Fruit fly (Drosophila melanogaster): ENCODE measurements around the gene CG31106.
A peak's percentile ranks its signal among the peaks of the same experiment; 100 is the strongest.

Gene CG31106

DNA sequence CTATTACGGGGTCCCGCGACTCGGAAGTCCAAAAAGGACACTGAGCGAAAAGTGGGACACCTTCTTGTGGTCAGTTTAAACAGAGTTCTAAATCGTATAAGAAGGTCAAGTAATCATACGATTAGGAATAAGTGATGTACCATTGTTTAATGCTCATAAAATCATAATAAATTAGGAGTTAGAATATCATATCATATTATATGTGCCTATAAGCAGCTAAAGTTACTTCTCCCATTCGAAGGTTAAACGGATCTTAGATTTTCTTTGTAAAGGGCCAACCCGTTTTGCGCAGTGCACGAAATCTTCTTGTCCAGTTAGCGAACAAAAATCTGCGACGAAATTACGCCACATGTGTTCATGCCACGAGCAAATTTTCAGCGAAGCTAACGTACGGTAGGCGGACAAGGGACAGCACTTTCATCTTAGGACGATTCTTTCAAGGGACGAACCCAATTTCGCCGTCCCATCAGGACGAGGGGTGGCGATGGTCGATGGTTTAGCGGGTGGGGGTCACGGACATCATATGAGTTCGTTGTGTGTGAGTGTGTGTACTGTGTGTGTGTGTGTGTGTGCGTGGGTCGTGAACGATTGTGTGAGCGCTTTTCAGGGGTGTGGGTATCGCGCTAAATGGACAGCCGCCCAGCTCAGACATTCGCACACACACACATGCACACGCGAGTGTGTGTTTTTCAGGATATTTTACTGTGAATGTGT is 47.7 kb upstream of the CG31106 start:
- peak; percentile 31; the same call in 1 of the 2 replicates for TF ChIP-seq E2f1 (GFP tag; IDR thresholded peaks at IDR 0.05)
- TF ChIP-seq usp (GFP tag; optimal IDR thresholded peaks at IDR 0.05), result no peak
- no peak for TF ChIP-seq CG8281 (tag; optimal IDR thresholded peaks at IDR 0.05)
- TF ChIP-seq CG4617 (GFP tag; optimal IDR thresholded peaks at IDR 0.05; ENCODE audit: borderline replicate concordance), result no peak
- peak; percentile 13 for TF ChIP-seq CG17829 (tag; optimal IDR thresholded peaks at IDR 0.05)
- peak; percentile 67 for TF ChIP-seq row (GFP tag; IDR thresholded peaks at IDR 0.05)
- TF ChIP-seq ase (GFP tag; IDR thresholded peaks at IDR 0.05), result no peak; the same call in 2 of the 3 replicates
- peak in 1 of 2 experiments; percentile 48 for TF ChIP-seq bsh (GFP tag; optimal IDR thresholded peaks at IDR 0.05)
- peak; percentile 4 for TF ChIP-seq zfh2 (GFP tag; optimal IDR thresholded peaks at IDR 0.05)
- TF ChIP-seq Lim3 (GFP tag; IDR thresholded peaks at IDR 0.05), result no peak
- TF ChIP-seq NK7.1 (GFP tag; optimal IDR thresholded peaks at IDR 0.05), result no peak
- no peak for TF ChIP-seq gfzf (GFP tag; optimal IDR thresholded peaks at IDR 0.05)
- peak; percentile 55 for TF ChIP-seq abd-A (tag; optimal IDR thresholded peaks at IDR 0.05)
- peak; percentile 23 for TF ChIP-seq CG10209 (GFP tag; optimal IDR thresholded peaks at IDR 0.05)
- TF ChIP-seq hkb (optimal IDR thresholded peaks at IDR 0.05), result no peak
- TF ChIP-seq hkb (GFP tag; IDR thresholded peaks at IDR 0.05), result peak; percentile 37
- peak in 1 of 3 experiments; percentile 45 for TF ChIP-seq lola (GFP tag; optimal IDR thresholded peaks at IDR 0.05)
- peak; percentile 65 for TF ChIP-seq Ptx1 (GFP tag; IDR thresholded peaks at IDR 0.05)
- no peak for TF ChIP-seq CG2199 (GFP tag; IDR thresholded peaks at IDR 0.05)
- TF ChIP-seq chif (GFP tag; optimal IDR thresholded peaks at IDR 0.05), result no peak
- TF ChIP-seq esg (GFP tag; conservative IDR thresholded peaks at IDR 0.05), result peak; percentile 51
- TF ChIP-seq CG3847 (GFP tag; IDR thresholded peaks at IDR 0.05), result peak; percentile 42
- TF ChIP-seq Mrtf (GFP tag; IDR thresholded peaks at IDR 0.05), result no peak
- no peak for TF ChIP-seq CG17612 (GFP tag; IDR thresholded peaks at IDR 0.05)
- no peak for TF ChIP-seq CG2202 (tag; optimal IDR thresholded peaks at IDR 0.05)
- peak; percentile 32 for TF ChIP-seq CG6813 (GFP tag; optimal IDR thresholded peaks at IDR 0.05)
- peak; percentile 48 for TF ChIP-seq Sox100B (GFP tag; optimal IDR thresholded peaks at IDR 0.05)
- no peak for TF ChIP-seq Opbp (GFP tag; IDR thresholded peaks at IDR 0.05; ENCODE audit: partially characterized antibody)
- no peak for TF ChIP-seq h (optimal IDR thresholded peaks at IDR 0.05)
- TF ChIP-seq CG11723 (GFP tag; optimal IDR thresholded peaks at IDR 0.05), result no peak
- no peak for TF ChIP-seq Drgx (GFP tag; IDR thresholded peaks at IDR 0.05)
- peak; percentile 31 for TF ChIP-seq Hand (GFP tag; optimal IDR thresholded peaks at IDR 0.05)
- TF ChIP-seq CG18262 (tag; optimal IDR thresholded peaks at IDR 0.05), result peak; percentile 55
- TF ChIP-seq da (GFP tag; optimal IDR thresholded peaks at IDR 0.05), result no peak
- peak; percentile 33 for TF ChIP-seq CG10147 (GFP tag; optimal IDR thresholded peaks at IDR 0.05)
- peak; percentile 44; the same call in 1 of the 3 replicates for TF ChIP-seq tgo (GFP tag; IDR thresholded peaks at IDR 0.05)
- peak; percentile 20 for TF ChIP-seq pnt (GFP tag; optimal IDR thresholded peaks at IDR 0.05)
- TF ChIP-seq Gug (GFP tag; IDR thresholded peaks at IDR 0.05), result no peak; the same call in 3 of the 4 replicates
- TF ChIP-seq nau (GFP tag; optimal IDR thresholded peaks at IDR 0.05), result peak; percentile 22
- peak; percentile 31 for TF ChIP-seq Ssrp (tag; optimal IDR thresholded peaks at IDR 0.05)
- TF ChIP-seq CG42726 (GFP tag; IDR thresholded peaks at IDR 0.05; ENCODE audit: partially characterized antibody), result no peak
- TF ChIP-seq Poxn (GFP tag; IDR thresholded peaks at IDR 0.05), result no peak
- no peak for TF ChIP-seq fru (optimal IDR thresholded peaks at IDR 0.05)
- no peak for TF ChIP-seq H2.0 (GFP tag; IDR thresholded peaks at IDR 0.05)
- TF ChIP-seq trem (tag; optimal IDR thresholded peaks at IDR 0.05), result no peak
- peak; percentile 60 for TF ChIP-seq lilli (GFP tag; optimal IDR thresholded peaks at IDR 0.05)
- no peak for TF ChIP-seq prd (optimal IDR thresholded peaks at IDR 0.05)
- peak; percentile 51; the same call in 1 of the 3 replicates for TF ChIP-seq prd (GFP tag; IDR thresholded peaks at IDR 0.05)
- no peak for TF ChIP-seq ab (GFP tag; optimal IDR thresholded peaks at IDR 0.05)
- no peak for TF ChIP-seq CG4360 (GFP tag; IDR thresholded peaks at IDR 0.05)
- no peak for TF ChIP-seq kni (GFP tag; optimal IDR thresholded peaks at IDR 0.05)

All from whole organism, embryonic.